Worm (Caenorhabditis elegans): ENCODE measurements around the gene C33A12.19.

DNA sequence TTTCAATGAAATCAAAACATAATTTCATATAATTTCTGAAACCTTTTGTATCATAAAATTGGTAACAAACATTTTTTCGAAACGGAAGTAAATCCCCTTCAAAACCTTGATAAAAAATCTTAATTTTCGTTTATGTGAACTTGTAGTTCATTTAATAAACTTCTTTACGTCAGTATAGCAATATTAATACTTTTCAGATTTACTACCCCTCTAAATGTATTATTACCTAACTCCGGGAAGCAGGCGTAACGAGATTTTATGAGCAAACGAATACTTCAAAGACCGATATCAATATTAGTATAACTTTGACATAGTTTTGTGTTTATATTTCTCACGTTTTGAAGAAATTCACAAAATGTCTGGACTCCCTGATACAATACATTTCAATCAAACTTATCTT, 28.5 kb upstream of the C33A12.19 start, which contains the start of gene sru-1:
- no peak for TF ChIP-seq him-1 (tag; optimal IDR thresholded peaks at IDR 0.05)
- no peak for TF ChIP-seq W03F9.2 (tag; optimal IDR thresholded peaks at IDR 0.05)
- no peak for TF ChIP-seq dao-5 (tag; optimal IDR thresholded peaks at IDR 0.05)

Measured in whole organism, L4/young adult.